Fruit fly (Drosophila melanogaster) whole organism, embryonic: ENCODE results near the gene Hpd.

Experiments
- Abd-B ChIP-seq: fragments of 200-800 bp; sonication (Bioruptor generic); optimal IDR thresholded peaks from 2 replicates; lab custom pipeline; 2018; ENCODE audit warnings: missing biosample characterization, mild to moderate bottlenecking, missing genetic modification characterization, moderate library complexity
- Atf3 ChIP-seq: fragments of 200-800 bp; sonication (Bioruptor generic); optimal IDR thresholded peaks from 3 replicates; lab custom pipeline; 2016; ENCODE audit warnings: missing biosample characterization, missing genetic modification characterization
- Bgb ChIP-seq: fragments of 200-800 bp; sonication (Bioruptor generic); IDR thresholded peaks from 2 replicates; pipeline ENCODE4 v1.3.6; 2022; ENCODE audit warnings: missing biosample characterization, missing genetic modification characterization; ENCODE audit not compliant: partially characterized antibody
- Blimp-1 ChIP-seq: fragments of 200-800 bp; sonication (Bioruptor generic); optimal IDR thresholded peaks from 3 replicates; lab custom pipeline; 2018; ENCODE audit warnings: missing biosample characterization, missing genetic modification characterization, mild to moderate bottlenecking, moderate library complexity, missing genetic modification reagents
- CG11504 ChIP-seq: fragments of 200-800 bp; sonication (Bioruptor generic); optimal IDR thresholded peaks from 3 replicates; lab custom pipeline; 2019; ENCODE audit warnings: missing biosample characterization, mild to moderate bottlenecking, missing genetic modification characterization, moderate library complexity
- CG12236 ChIP-seq: fragments of 200-800 bp; sonication (Bioruptor generic); optimal IDR thresholded peaks from 2 replicates; lab custom pipeline; 2016; ENCODE audit warnings: missing biosample characterization, missing genetic modification characterization
- CG12659 ChIP-seq: fragments of 200-800 bp; sonication (Bioruptor generic); optimal IDR thresholded peaks from 3 replicates; lab custom pipeline; 2017; ENCODE audit warnings: mild to moderate bottlenecking, missing biosample characterization, missing genetic modification reagents, missing genetic modification characterization
- CG13287 ChIP-seq: fragments of 200-800 bp; sonication (Bioruptor generic); IDR thresholded peaks from 2 replicates; pipeline ENCODE4 v1.3.6; 2022; ENCODE audit warnings: missing biosample characterization, missing genetic modification characterization; ENCODE audit not compliant: partially characterized antibody
- CG13424 ChIP-seq: fragments of 200-800 bp; sonication (Bioruptor generic); optimal IDR thresholded peaks from 2 replicates; lab custom pipeline; 2019; ENCODE audit warnings: missing biosample characterization, mild to moderate bottlenecking, missing genetic modification characterization, moderate library complexity
- CG13894 ChIP-seq: fragments of 200-800 bp; sonication (Bioruptor generic); optimal IDR thresholded peaks from 3 replicates; lab custom pipeline; 2018; ENCODE audit warnings: missing biosample characterization, mild to moderate bottlenecking, missing genetic modification characterization, moderate library complexity
- CG14441 ChIP-seq: fragments of 200-800 bp; sonication (Bioruptor generic); IDR thresholded peaks from 2 replicates; pipeline ENCODE4 v1.3.6; 2022; ENCODE audit warnings: missing biosample characterization, missing genetic modification characterization
- CG15269 ChIP-seq: fragments of 200-800 bp; sonication (Bioruptor generic); optimal IDR thresholded peaks from 2 replicates; lab custom pipeline; 2018; ENCODE audit warnings: missing biosample characterization, mild to moderate bottlenecking, missing genetic modification characterization, moderate library complexity
- CG17328 ChIP-seq: fragments of 200-800 bp; sonication (Bioruptor generic); IDR thresholded peaks from 2 replicates; pipeline ENCODE4 v1.3.6; 2022; ENCODE audit warnings: missing biosample characterization, missing genetic modification characterization
- CG17568 ChIP-seq: fragments of 200-800 bp; sonication (Bioruptor generic); optimal IDR thresholded peaks from 2 replicates; lab custom pipeline; 2018; ENCODE audit warnings: missing biosample characterization, mild to moderate bottlenecking, missing genetic modification characterization, moderate library complexity
- CG18262 ChIP-seq: fragments of 200-800 bp; optimal IDR thresholded peaks from 3 replicates; lab custom pipeline; 2019; ENCODE audit warnings: missing biosample characterization, mild to moderate bottlenecking, missing genetic modification characterization, moderate library complexity
- CG2202 ChIP-seq: fragments of 200-800 bp; sonication (Bioruptor generic); optimal IDR thresholded peaks from 2 replicates; lab custom pipeline; 2018; ENCODE audit warnings: missing biosample characterization, mild to moderate bottlenecking, missing genetic modification characterization
- CG2875 ChIP-seq: fragments of 200-800 bp; sonication (Bioruptor generic); optimal IDR thresholded peaks from 2 replicates; lab custom pipeline; 2017; ENCODE audit warnings: missing biosample characterization, mild to moderate bottlenecking, missing genetic modification characterization, missing genetic modification reagents
- CG30403 ChIP-seq: fragments of 200-800 bp; sonication (Bioruptor generic); optimal IDR thresholded peaks from 3 replicates; lab custom pipeline; 2016; ENCODE audit warnings: missing biosample characterization, missing genetic modification characterization
- CG31365 ChIP-seq: fragments of 200-800 bp; sonication (Bioruptor generic); optimal IDR thresholded peaks from 2 replicates; lab custom pipeline; 2018; ENCODE audit warnings: missing biosample characterization, mild to moderate bottlenecking, missing genetic modification characterization
- CG31388 ChIP-seq: fragments of 200-800 bp; sonication (Bioruptor generic); optimal IDR thresholded peaks from 2 replicates; lab custom pipeline; 2016; ENCODE audit warnings: missing biosample characterization, missing genetic modification characterization
- CG3995 ChIP-seq: fragments of 200-800 bp; sonication (Bioruptor generic); optimal IDR thresholded peaks from 3 replicates; lab custom pipeline; 2016; ENCODE audit warnings: missing biosample characterization, missing genetic modification characterization
- CG4424 ChIP-seq: fragments of 200-800 bp; sonication (Bioruptor generic); optimal IDR thresholded peaks from 3 replicates; lab custom pipeline; 2016; ENCODE audit warnings: missing biosample characterization, missing genetic modification characterization
- CG4820 ChIP-seq: fragments of 200-800 bp; sonication (Bioruptor generic); optimal IDR thresholded peaks from 3 replicates; lab custom pipeline; 2016; ENCODE audit warnings: missing biosample characterization, missing genetic modification characterization
- CG5180 ChIP-seq: fragments of 200-800 bp; sonication (Bioruptor generic); optimal IDR thresholded peaks from 3 replicates; lab custom pipeline; 2017; ENCODE audit warnings: missing biosample characterization, missing genetic modification characterization, mild to moderate bottlenecking, moderate library complexity, missing genetic modification reagents
- CG7357 ChIP-seq: fragments of 200-800 bp; sonication (Bioruptor generic); IDR thresholded peaks from 3 replicates; pipeline ENCODE4 v1.3.6; 2022; ENCODE audit warnings: missing biosample characterization, missing genetic modification characterization
- CG9876 ChIP-seq: fragments of 200-800 bp; sonication (Bioruptor generic); optimal IDR thresholded peaks from 2 replicates; lab custom pipeline; 2016; ENCODE audit warnings: missing biosample characterization, missing genetic modification characterization
- Dad ChIP-seq: fragments of 200-800 bp; sonication (Bioruptor generic); optimal IDR thresholded peaks from 3 replicates; lab custom pipeline; 2016; ENCODE audit warnings: missing biosample characterization, missing genetic modification characterization
- Dek ChIP-seq: fragments of 200-800 bp; sonication (Bioruptor generic); optimal IDR thresholded peaks from 3 replicates; lab custom pipeline; 2019; ENCODE audit warnings: missing biosample characterization, mild to moderate bottlenecking, missing genetic modification characterization, moderate library complexity
- E2f2 ChIP-seq: fragments of 200-800 bp; sonication (Bioruptor generic); IDR thresholded peaks from 2 replicates; pipeline ENCODE4 v1.3.6; 2022; ENCODE audit warnings: missing biosample characterization, missing genetic modification characterization
- ERR ChIP-seq: fragments of 200-800 bp; sonication (Bioruptor generic); optimal IDR thresholded peaks from 2 replicates; lab custom pipeline; 2016; ENCODE audit warnings: missing biosample characterization, missing genetic modification characterization
- Ets97D ChIP-seq: fragments of 200-800 bp; sonication (Bioruptor generic); optimal IDR thresholded peaks from 3 replicates; lab custom pipeline; 2016; ENCODE audit warnings: missing biosample characterization, missing genetic modification characterization
- HmgD ChIP-seq: fragments of 200-800 bp; sonication (Bioruptor generic); optimal IDR thresholded peaks from 3 replicates; lab custom pipeline; 2016; ENCODE audit warnings: missing biosample characterization, missing genetic modification characterization
- Hmr ChIP-seq: fragments of 200-800 bp; sonication (Bioruptor generic); optimal IDR thresholded peaks from 3 replicates; lab custom pipeline; 2017; ENCODE audit warnings: mild to moderate bottlenecking, missing biosample characterization, missing genetic modification reagents, missing genetic modification characterization
- Hr51 ChIP-seq, 2 experiments: fragments of 200-800 bp; sonication (Bioruptor generic); optimal IDR thresholded peaks; 2 replicates in 1 of 2; 3 replicates in 1 of 2; lab custom pipeline; 2016 to 2018; ENCODE audit warnings: missing biosample characterization in 2 of 2, missing genetic modification characterization in 2 of 2, mild to moderate bottlenecking in 1 of 2, moderate library complexity in 1 of 2
- MTF-1 ChIP-seq: fragments of 200-800 bp; sonication (Bioruptor generic); optimal IDR thresholded peaks from 2 replicates; lab custom pipeline; 2018; ENCODE audit warnings: missing biosample characterization, mild to moderate bottlenecking, missing genetic modification characterization, borderline replicate concordance
- NFAT ChIP-seq: fragments of 200-800 bp; sonication (Bioruptor generic); IDR thresholded peaks from 2 replicates; pipeline ENCODE4 v1.3.6; 2022; ENCODE audit warnings: missing biosample characterization, missing genetic modification characterization
- PHDP ChIP-seq: fragments of 200-800 bp; sonication (Bioruptor generic); optimal IDR thresholded peaks from 3 replicates; lab custom pipeline; 2018; ENCODE audit warnings: missing biosample characterization, mild to moderate bottlenecking, missing genetic modification characterization, moderate library complexity
- Rx ChIP-seq: fragments of 200-800 bp; sonication (Bioruptor generic); IDR thresholded peaks from 2 replicates; pipeline ENCODE4 v1.3.6; 2022; ENCODE audit warnings: missing biosample characterization, missing genetic modification characterization
- ase ChIP-seq: fragments of 200-800 bp; sonication (Bioruptor generic); IDR thresholded peaks from 3 replicates; pipeline ENCODE4 v1.3.6; 2022; ENCODE audit warnings: missing biosample characterization, missing genetic modification characterization
- bab2 ChIP-seq: fragments of 200-800 bp; sonication (Bioruptor generic); optimal IDR thresholded peaks from 2 replicates; lab custom pipeline; 2016; ENCODE audit warnings: missing biosample characterization, missing genetic modification characterization
- bbx ChIP-seq: fragments of 200-800 bp; sonication (Bioruptor generic); IDR thresholded peaks from 2 replicates; pipeline ENCODE4 v1.3.6; 2022; ENCODE audit warnings: missing biosample characterization, missing genetic modification characterization; ENCODE audit not compliant: partially characterized antibody
- grau ChIP-seq: fragments of 200-800 bp; optimal IDR thresholded peaks from 3 replicates; lab custom pipeline; 2019; ENCODE audit warnings: missing biosample characterization, mild to moderate bottlenecking, missing genetic modification characterization, moderate library complexity
- grn ChIP-seq: fragments of 200-800 bp; sonication (Bioruptor generic); optimal IDR thresholded peaks from 3 replicates; lab custom pipeline; 2017; ENCODE audit warnings: missing biosample characterization, missing genetic modification characterization
- lmd ChIP-seq: fragments of 200-800 bp; sonication (Bioruptor generic); IDR thresholded peaks from 2 replicates; pipeline ENCODE4 v1.3.6; 2022; ENCODE audit warnings: missing biosample characterization, missing genetic modification characterization
- run ChIP-seq: fragments of 200-800 bp; sonication (Bioruptor generic); optimal IDR thresholded peaks from 3 replicates; lab custom pipeline; 2018; ENCODE audit warnings: missing biosample characterization, mild to moderate bottlenecking, missing genetic modification characterization
- sqz ChIP-seq: fragments of 200-800 bp; sonication (Bioruptor generic); optimal IDR thresholded peaks from 3 replicates; lab custom pipeline; 2018; ENCODE audit warnings: missing biosample characterization, mild to moderate bottlenecking, missing genetic modification characterization
- trh ChIP-seq: fragments of 200-800 bp; sonication (Bioruptor generic); optimal IDR thresholded peaks from 2 replicates; lab custom pipeline; 2016; ENCODE audit warnings: missing biosample characterization, missing genetic modification characterization
- ttk ChIP-seq: fragments of 200-800 bp; sonication (Bioruptor generic); IDR thresholded peaks from 2 replicates; pipeline ENCODE4 v2.1.2; 2022; ENCODE audit warnings: missing biosample characterization, missing genetic modification characterization

Gene Hpd

dm6 chr3L:20405971-20406948 lies 33.4 kb downstream of the Hpd start (continued):
- TF ChIP-seq Ets97D (GFP tag; lab: Kevin White, UChicago) (no peak), grau (no peak), run (tag; lab: Kevin White, UChicago) (peak; percentile 12), HmgD (GFP tag; lab: Kevin White, UChicago) (no peak), ase (no peak), CG7357 (GFP tag; lab: Robert Waterston, UW) (no peak), NFAT (no peak), CG2202 (tag; lab: Kevin White, UChicago) (no peak), CG17328 (no peak), CG13424 (tag; lab: Kevin White, UChicago) (peak; percentile 38), trh (GFP tag; lab: Kevin White, UChicago) (no peak), CG11504 (peak; percentile 3), sqz (peak; percentile 27), CG30403 (no peak), CG18262 (no peak), lmd (no peak), Hmr (GFP tag; lab: Kevin White, UChicago) (peak; percentile 49), CG3995 (GFP tag; lab: Kevin White, UChicago) (no peak), ttk (GFP tag; lab: Robert Waterston, UW) (no peak), CG31388 (no peak), MTF-1 (GFP tag; lab: Kevin White, UChicago) (peak; percentile 30), Hr51 (GFP tag; optimal IDR thresholded peaks at IDR 0.05; lab: Kevin White, UChicago) (peak in 1 of 2 experiments; percentile 8), Rx (GFP tag; lab: Robert Waterston, UW) (no peak), CG17568 (peak; percentile 73), CG14441 (GFP tag; lab: Robert Waterston, UW) (no peak), CG2875 (GFP tag; lab: Kevin White, UChicago) (peak; percentile 22), CG4424 (no peak), CG9876 (GFP tag; lab: Kevin White, UChicago) (no peak), CG5180 (GFP tag; lab: Kevin White, UChicago) (peak; percentile 5), CG4820 (GFP tag; lab: Kevin White, UChicago) (no peak), Bgb (GFP tag; lab: Robert Waterston, UW) (no peak), ERR (no peak), CG12659 (GFP tag; lab: Kevin White, UChicago) (peak; percentile 9), Atf3 (GFP tag; lab: Kevin White, UChicago) (no peak), E2f2 (GFP tag; lab: Robert Waterston, UW) (peak; percentile 26; the same call in 1 of the 2 replicates), bbx (GFP tag; lab: Robert Waterston, UW) (no peak), CG31365 (tag; lab: Kevin White, UChicago) (no peak), Dek (peak; percentile 15), CG12236 (GFP tag; lab: Kevin White, UChicago) (no peak), CG13894 (tag; lab: Kevin White, UChicago) (no peak), grn (GFP tag; lab: Kevin White, UChicago) (peak; percentile 79), Blimp-1 (GFP tag; lab: Kevin White, UChicago) (peak; percentile 31), Dad (no peak), CG13287 (peak; percentile 7; the same call in 1 of the 2 replicates), PHDP (tag; lab: Kevin White, UChicago) (peak; percentile 64), CG15269 (tag; lab: Kevin White, UChicago) (peak; percentile 25), bab2 (GFP tag; lab: Kevin White, UChicago) (no peak), Abd-B (GFP tag; lab: Kevin White, UChicago) (no peak)
